Worm (Caenorhabditis elegans) whole organism, early embryonic: Measurements from ENCODE around the gene srxa-16.

ENCODE experiments used
- B0310.2 ChIP-seq: sonication (generic microtip); optimal IDR thresholded peaks from 2 replicates; lab custom pipeline; 2016; ENCODE audit warnings: mild to moderate bottlenecking, missing genetic modification characterization, missing compliant biosample characterization
- ama-1 ChIP-seq: fragments of 150-350 bp; optimal IDR thresholded peaks from 2 replicates; lab custom pipeline; 2014
- sea-1 ChIP-seq: fragments of 200-800 bp; sonication (Bioruptor generic); conservative IDR thresholded peaks from 2 replicates; pipeline ENCODE4 v1.3.6; 2022; ENCODE audit warnings: missing genetic modification characterization, missing compliant biosample characterization

ce11 chrV:16141071-16141470, 26.9 kb upstream of the srxa-16 start, which contains the start of gene clc-32:
- TF ChIP-seq ama-1 (no peak), B0310.2 (tag; lab: Kevin White, UChicago) (no peak), sea-1 (GFP tag; lab: Robert Waterston, UW) (no peak)
